Worm (Caenorhabditis elegans) whole organism, midembryonic: ENCODE results near the gene unc-7.
A peak's percentile ranks its signal among the peaks of the same experiment; 100 is the strongest.

Source experiments
- T22C8.4 ChIP-seq: fragments of 200-800 bp; sonication (Bioruptor generic); IDR thresholded peaks from 2 replicates; pipeline ENCODE4 v1.3.6; 2022; ENCODE audit warnings: missing genetic modification characterization, missing compliant biosample characterization
- cog-1 ChIP-seq: sonication (generic microtip); optimal IDR thresholded peaks from 2 replicates; lab custom pipeline; 2016; ENCODE audit warnings: missing genetic modification characterization, missing compliant biosample characterization
- flt-1 ChIP-seq: fragments of 200-800 bp; sonication (Bioruptor generic); IDR thresholded peaks from 2 replicates; pipeline ENCODE4 v1.3.6; 2022; ENCODE audit warnings: missing genetic modification characterization, missing compliant biosample characterization
- klf-2 ChIP-seq: fragments of 200-800 bp; sonication (Bioruptor generic); conservative IDR thresholded peaks from 2 replicates; pipeline ENCODE4 v1.3.6; 2022; ENCODE audit warnings: missing genetic modification reagents, missing genetic modification characterization, missing compliant biosample characterization
- med-1 ChIP-seq: sonication (generic microtip); optimal IDR thresholded peaks from 2 replicates; lab custom pipeline; 2017; ENCODE audit warnings: missing genetic modification characterization, mild to moderate bottlenecking, missing compliant biosample characterization, antibody characterized with exemption, missing genetic modification reagents; ENCODE audit not compliant: insufficient read depth
- ref-1 ChIP-seq: fragments of 200-800 bp; sonication (Bioruptor generic); conservative IDR thresholded peaks from 2 replicates; pipeline ENCODE4 v1.3.6; 2022; ENCODE audit warnings: missing genetic modification reagents, missing genetic modification characterization, missing compliant biosample characterization
- tab-1 ChIP-seq: fragments of 200-800 bp; sonication (Bioruptor generic); IDR thresholded peaks from 2 replicates; pipeline ENCODE4 v1.3.6; 2022; ENCODE audit warnings: missing genetic modification characterization, missing compliant biosample characterization
- ztf-23 ChIP-seq: fragments of 200-800 bp; sonication (Bioruptor generic); IDR thresholded peaks from 2 replicates; pipeline ENCODE4 v1.3.6; 2022; ENCODE audit warnings: missing genetic modification reagents, missing genetic modification characterization, missing compliant biosample characterization
- ztf-29 ChIP-seq: fragments of 200-800 bp; sonication (Bioruptor generic); IDR thresholded peaks from 2 replicates; pipeline ENCODE4 v1.3.6; 2022; ENCODE audit warnings: missing genetic modification reagents, missing genetic modification characterization, missing compliant biosample characterization

The unc-7 gene

ce11 chrX:15103481-15103880, 44.1 kb downstream of the unc-7 start:
- TF ChIP-seq T22C8.4 (GFP tag; lab: Robert Waterston, UW): no peak
- no peak for TF ChIP-seq klf-2
- TF ChIP-seq tab-1 (GFP tag; lab: Robert Waterston, UW): no peak

- no peak for TF ChIP-seq med-1 (GFP tag; lab: Kevin White, UChicago)
- no peak for TF ChIP-seq klf-2
- TF ChIP-seq ztf-23 (GFP tag; lab: Robert Waterston, UW): 0 out of 2 replicates have a peak, but pooled peaks have one; percentile 26
- TF ChIP-seq flt-1: 0 out of 2 replicates have a peak, but pooled peaks have one; percentile 12
- 0 out of 2 replicates have a peak, but pooled peaks have one; percentile 45 for TF ChIP-seq tab-1 (GFP tag; lab: Robert Waterston, UW)
- TF ChIP-seq ztf-29 (GFP tag; lab: Robert Waterston, UW): no peak
- peak; percentile 3 for TF ChIP-seq cog-1 (tag; lab: Kevin White, UChicago)
- TF ChIP-seq T22C8.4 (GFP tag; lab: Robert Waterston, UW): no peak
Observed at ce11 chrX:15100369-15100963, 47.1 kb downstream of the unc-7 start, which contains the start of gene dhhc-1. Gene dhhc-1 (minus strand): TSS chrX:15100419.

ce11 chrX:15097763-15098162, 49.8 kb downstream of the unc-7 start, which contains the start of gene F09B12.3:
Gene F09B12.3 (minus strand): TSS chrX:15097954.
- no peak for TF ChIP-seq flt-1
- no peak for TF ChIP-seq tab-1 (GFP tag; lab: Robert Waterston, UW)
- TF ChIP-seq med-1 (GFP tag; lab: Kevin White, UChicago): no peak
- no peak for TF ChIP-seq cog-1 (tag; lab: Kevin White, UChicago)
- no peak for TF ChIP-seq ref-1
- TF ChIP-seq ztf-29 (GFP tag; lab: Robert Waterston, UW): no peak
- no peak for TF ChIP-seq T22C8.4 (GFP tag; lab: Robert Waterston, UW)
- TF ChIP-seq ztf-23 (GFP tag; lab: Robert Waterston, UW): no peak
- TF ChIP-seq klf-2: no peak

ce11 chrX:15096277-15096676, 51.3 kb downstream of the unc-7 start:
- TF ChIP-seq klf-2 (no peak), T22C8.4 (GFP tag; lab: Robert Waterston, UW) (no peak), med-1 (GFP tag; lab: Kevin White, UChicago) (no peak), cog-1 (tag; lab: Kevin White, UChicago) (no peak), ref-1 (no peak), flt-1 (no peak), ztf-23 (GFP tag; lab: Robert Waterston, UW) (no peak), ztf-29 (GFP tag; lab: Robert Waterston, UW) (no peak), tab-1 (GFP tag; lab: Robert Waterston, UW) (no peak)

- TF ChIP-seq ref-1: no peak
- no peak for TF ChIP-seq cog-1 (tag; lab: Kevin White, UChicago)
- no peak for TF ChIP-seq klf-2
- TF ChIP-seq flt-1: no peak
- no peak for TF ChIP-seq ztf-29 (GFP tag; lab: Robert Waterston, UW)
- no peak for TF ChIP-seq ztf-23 (GFP tag; lab: Robert Waterston, UW)
- no peak for TF ChIP-seq tab-1 (GFP tag; lab: Robert Waterston, UW)
Observed at ce11 chrX:15094973-15095372, 52.6 kb downstream of the unc-7 start, which contains the start of gene F09B12.7. Gene F09B12.7 (minus strand): TSS chrX:15095073.

ce11 chrX:15092775-15093386, 54.7 kb downstream of the unc-7 start:
- TF ChIP-seq flt-1: no peak
- 0 out of 2 replicates have a peak, but pooled peaks have one; percentile 46 for TF ChIP-seq tab-1 (GFP tag; lab: Robert Waterston, UW)

ce11 chrX:15089123-15089522, 58.4 kb downstream of the unc-7 start, which contains the start of gene flr-4:
Gene flr-4 (plus strand): TSS chrX:15089397.
- TF ChIP-seq cog-1 (tag; lab: Kevin White, UChicago): no peak
- TF ChIP-seq flt-1: no peak
- TF ChIP-seq klf-2: no peak
- TF ChIP-seq ztf-29 (GFP tag; lab: Robert Waterston, UW): no peak
- no peak for TF ChIP-seq med-1 (GFP tag; lab: Kevin White, UChicago)
- TF ChIP-seq ref-1: no peak
- TF ChIP-seq ztf-23 (GFP tag; lab: Robert Waterston, UW): no peak
- no peak for TF ChIP-seq T22C8.4 (GFP tag; lab: Robert Waterston, UW)
- TF ChIP-seq tab-1 (GFP tag; lab: Robert Waterston, UW): no peak

- TF ChIP-seq T22C8.4 (GFP tag; lab: Robert Waterston, UW): no peak
- no peak for TF ChIP-seq cog-1 (tag; lab: Kevin White, UChicago)
- TF ChIP-seq med-1 (GFP tag; lab: Kevin White, UChicago): no peak
- no peak for TF ChIP-seq ztf-29 (GFP tag; lab: Robert Waterston, UW)
- no peak for TF ChIP-seq ztf-23 (GFP tag; lab: Robert Waterston, UW)
- TF ChIP-seq tab-1 (GFP tag; lab: Robert Waterston, UW): no peak
Observed at ce11 chrX:15087752-15088151, 59.8 kb downstream of the unc-7 start.

- TF ChIP-seq ref-1: no peak
- TF ChIP-seq med-1 (GFP tag; lab: Kevin White, UChicago): no peak
- TF ChIP-seq ztf-29 (GFP tag; lab: Robert Waterston, UW): no peak
- TF ChIP-seq cog-1 (tag; lab: Kevin White, UChicago): no peak
- TF ChIP-seq klf-2: no peak
- no peak for TF ChIP-seq flt-1
- no peak for TF ChIP-seq tab-1 (GFP tag; lab: Robert Waterston, UW)
- TF ChIP-seq ztf-23 (GFP tag; lab: Robert Waterston, UW): no peak
- no peak for TF ChIP-seq T22C8.4 (GFP tag; lab: Robert Waterston, UW)
Observed at ce11 chrX:15084395-15084794, 63.1 kb downstream of the unc-7 start, which contains the start of gene F09B12.5. Gene F09B12.5 (plus strand): TSS chrX:15084695.

- no peak for TF ChIP-seq ztf-29 (GFP tag; lab: Robert Waterston, UW)
- no peak for TF ChIP-seq flt-1
- no peak for TF ChIP-seq ref-1
- TF ChIP-seq T22C8.4 (GFP tag; lab: Robert Waterston, UW): no peak
- TF ChIP-seq ztf-23 (GFP tag; lab: Robert Waterston, UW): no peak
- TF ChIP-seq cog-1 (tag; lab: Kevin White, UChicago): no peak
- no peak for TF ChIP-seq tab-1 (GFP tag; lab: Robert Waterston, UW)
- no peak for TF ChIP-seq klf-2
- no peak for TF ChIP-seq med-1 (GFP tag; lab: Kevin White, UChicago)
Observed at ce11 chrX:15083795-15084194, 63.7 kb downstream of the unc-7 start, which contains the start of gene H40L08.1. Gene H40L08.1 (minus strand): TSS chrX:15084086.
